Worm (Caenorhabditis elegans): ENCODE data around the gene Y60A3A.16.
"Not testable (repeated sequence)": the region's sequence is repeated elsewhere in the genome, so short reads cannot be mapped to it uniquely, and the experiment has no call there.

Y60A3A.16 gene

ce11 chrV:19922613-19923012, at the start of gene Y60A3A.16:
Gene Y60A3A.16 (minus strand): TSS chrV:19922713.
- TF ChIP-seq hlh-1 (tag; optimal IDR thresholded peaks at IDR 0.05) (no peak), bed-3 (GFP tag; optimal IDR thresholded peaks at IDR 0.05) (no peak), unc-120 (tag; optimal IDR thresholded peaks at IDR 0.05; ENCODE audit: poor library complexity, severe bottlenecking) (no peak), lsy-2 (tag; optimal IDR thresholded peaks at IDR 0.05) (no peak), ztf-11 (tag; optimal IDR thresholded peaks at IDR 0.05) (no peak), nhr-28 (tag; optimal IDR thresholded peaks at IDR 0.05) (no peak)

- TF ChIP-seq nhr-76 (tag; optimal IDR thresholded peaks at IDR 0.05): no peak
- peak; percentile 19 for TF ChIP-seq ceh-83 (GFP tag; optimal IDR thresholded peaks at IDR 0.05)
- peak; percentile 20 for TF ChIP-seq drap-1 (GFP tag; optimal IDR thresholded peaks at IDR 0.05)
Measured at ce11 chrV:19965626-19966025, 43.1 kb upstream of the Y60A3A.16 start, which contains the start of gene srh-171. Gene srh-171 (plus strand): TSS chrV:19965700.

- TF ChIP-seq ceh-39 (tag; optimal IDR thresholded peaks at IDR 0.05) (no peak), ces-1 (GFP tag; optimal IDR thresholded peaks at IDR 0.05) (peak; percentile 44)
Measured at ce11 chrV:19961971-19962370, 39.5 kb upstream of the Y60A3A.16 start.

ce11 chrV:19958744-19959143, 36.2 kb upstream of the Y60A3A.16 start, which contains the start of gene srh-172:
Gene srh-172 (plus strand): TSS chrV:19959044.
- TF ChIP-seq nhr-2 (tag; optimal IDR thresholded peaks at IDR 0.05) (no peak), unc-62 (GFP tag; optimal IDR thresholded peaks at IDR 0.05) (no peak), ceh-83 (GFP tag; optimal IDR thresholded peaks at IDR 0.05) (no peak), hlh-1 (tag; optimal IDR thresholded peaks at IDR 0.05) (no peak), ztf-11 (tag; optimal IDR thresholded peaks at IDR 0.05) (no peak), lsy-2 (tag; optimal IDR thresholded peaks at IDR 0.05) (no peak), ces-1 (GFP tag; optimal IDR thresholded peaks at IDR 0.05) (no peak), ceh-43 (GFP tag; optimal IDR thresholded peaks at IDR 0.05) (no peak), sem-2 (GFP tag; optimal IDR thresholded peaks at IDR 0.05) (no peak), unc-39 (tag; optimal IDR thresholded peaks at IDR 0.05) (no peak), nhr-237 (tag; optimal IDR thresholded peaks at IDR 0.05) (no peak), mab-5 (tag; optimal IDR thresholded peaks at IDR 0.05) (no peak), bed-3 (GFP tag; optimal IDR thresholded peaks at IDR 0.05) (no peak), mep-1 (tag; optimal IDR thresholded peaks at IDR 0.05) (no peak)

- TF ChIP-seq blmp-1 (tag; optimal IDR thresholded peaks at IDR 0.05) (no peak), flh-1 (GFP tag; optimal IDR thresholded peaks at IDR 0.05) (no peak), unc-39 (tag; optimal IDR thresholded peaks at IDR 0.05) (no peak), ces-1 (GFP tag; optimal IDR thresholded peaks at IDR 0.05) (peak; percentile 0)
Measured at ce11 chrV:19955171-19955570, 32.7 kb upstream of the Y60A3A.16 start, which contains the start of gene abhd-3.1. Gene abhd-3.1 (plus strand): TSS chrV:19955488.

- TF ChIP-seq lin-13 (tag; optimal IDR thresholded peaks at IDR 0.05): no peak
Measured at ce11 chrV:19954491-19954890, 32.0 kb upstream of the Y60A3A.16 start.

- not testable (repeated sequence) for TF ChIP-seq unc-62 (GFP tag; optimal IDR thresholded peaks at IDR 0.05); nhr-237 (tag; optimal IDR thresholded peaks at IDR 0.05); mls-2 (tag; optimal IDR thresholded peaks at IDR 0.05)
Measured at ce11 chrV:19949721-19950120, 27.2 kb upstream of the Y60A3A.16 start, which contains the start of gene Y60A3A.8. Gene Y60A3A.8 (plus strand): TSS chrV:19949978.

- not testable (repeated sequence) for TF ChIP-seq nhr-28 (tag; optimal IDR thresholded peaks at IDR 0.05); ceh-83 (GFP tag; optimal IDR thresholded peaks at IDR 0.05); snpc-4 (tag; optimal IDR thresholded peaks at IDR 0.05)
Measured at ce11 chrV:19948993-19949392, 26.5 kb upstream of the Y60A3A.16 start, which contains the start of gene tmed-4. Gene tmed-4 (minus strand): TSS chrV:19949093.

ce11 chrV:19946529-19946928, 24.0 kb upstream of the Y60A3A.16 start, which contains the start of gene dhs-24:
Gene dhs-24 (minus strand): TSS chrV:19946629.
- TF ChIP-seq ham-2 (GFP tag; optimal IDR thresholded peaks at IDR 0.05) (no peak), unc-39 (tag; optimal IDR thresholded peaks at IDR 0.05) (no peak), nhr-76 (tag; optimal IDR thresholded peaks at IDR 0.05) (no peak), ceh-43 (GFP tag; optimal IDR thresholded peaks at IDR 0.05) (no peak), snpc-4 (tag; optimal IDR thresholded peaks at IDR 0.05) (no peak), elt-1 (tag; optimal IDR thresholded peaks at IDR 0.05; ENCODE audit: borderline replicate concordance, insufficient read depth) (no peak), cnd-1 (tag; optimal IDR thresholded peaks at IDR 0.05) (no peak)

Measured in whole organism, mixed stage, embryonic.